Worm (Caenorhabditis elegans): ENCODE data around the gene sra-33.

DNA sequence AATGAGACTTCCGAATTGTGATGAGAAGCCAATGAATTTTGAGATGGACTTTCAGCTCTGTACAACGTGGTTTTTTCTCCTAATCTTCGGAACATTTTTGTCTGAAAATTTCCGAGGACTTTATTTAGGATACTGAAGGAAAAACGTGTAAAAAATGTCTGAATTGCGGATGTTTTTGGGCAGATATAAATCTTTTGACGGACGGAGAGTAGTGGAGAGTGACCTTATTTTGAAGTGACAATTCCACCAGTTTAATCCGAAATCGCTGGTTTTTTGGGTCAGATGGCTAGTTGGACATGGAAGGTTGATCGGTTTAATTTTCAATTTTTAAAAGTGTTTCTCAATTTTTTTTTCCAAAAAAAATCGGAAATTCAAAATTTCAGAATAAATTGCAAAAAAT, 47.8 kb downstream of the sra-33 start, which contains the start of gene T05C1.3:
- TF ChIP-seq nhr-25 (tag; optimal IDR thresholded peaks at IDR 0.05) = no peak
- no peak for TF ChIP-seq ceh-82 (tag; optimal IDR thresholded peaks at IDR 0.05)
- no peak for TF ChIP-seq elt-3 (tag; optimal IDR thresholded peaks at IDR 0.05)
- no peak for TF ChIP-seq lsy-2 (tag; optimal IDR thresholded peaks at IDR 0.05)

All from whole organism, L2 larva.